Fruit fly (Drosophila melanogaster) S2 (cell line): ENCODE results near the gene Sgt1.

Experiments
- CG8478 ChIP-seq: fragments of >200 bp; optimal IDR thresholded peaks from 2 replicates; lab custom pipeline; 2018
- CTCF ChIP-seq, 2 experiments: fragments of >200 bp; optimal IDR thresholded peaks; 2 replicates each; lab custom pipeline; 2018

DNA sequence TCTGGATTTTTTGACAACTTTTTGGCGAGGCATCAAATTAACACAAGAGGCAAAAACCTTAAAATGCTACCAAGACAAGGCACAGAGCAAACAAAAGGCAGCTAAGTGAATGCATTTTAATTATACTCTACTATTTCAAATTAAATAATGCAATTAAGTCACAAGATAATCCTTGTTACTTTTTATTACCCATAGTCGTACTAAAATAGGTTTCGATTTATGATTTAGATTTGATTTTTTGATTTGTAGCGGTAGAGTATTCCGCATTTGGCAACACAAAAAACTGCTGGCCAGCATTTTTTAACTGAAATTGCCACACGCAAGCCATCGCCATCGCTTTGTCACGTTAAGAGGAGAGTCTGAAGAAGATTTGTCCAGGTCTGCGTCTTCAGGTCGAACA lies 22.3 kb downstream of the Sgt1 start:
- no peak for TF ChIP-seq CTCF (optimal IDR thresholded peaks at IDR 0.05; lab: Kevin White, UChicago)
- TF ChIP-seq CG8478 = no peak
